Worm (Caenorhabditis elegans): ENCODE measurements around the gene nfu-1.

nfu-1 gene

ce11 chrIV:10388263-10388662 is 1.1 kb downstream of the nfu-1 start, which contains the start of gene R10H10.3:
R10H10.3 (plus strand) TSS chrIV:10388505.
- no peak for TF ChIP-seq madf-6 (GFP tag; IDR thresholded peaks at IDR 0.05)
- no peak for TF ChIP-seq nhr-27 (tag; optimal IDR thresholded peaks at IDR 0.05)
- no peak for TF ChIP-seq zim-3 (tag; optimal IDR thresholded peaks at IDR 0.05)
- 0 out of 2 replicates have a peak, but pooled peaks have one; percentile 17 for TF ChIP-seq cebp-1 (GFP tag; IDR thresholded peaks at IDR 0.05)
- TF ChIP-seq cebp-1 (tag; optimal IDR thresholded peaks at IDR 0.05) = no peak
- no peak for TF ChIP-seq rec-8 (tag; optimal IDR thresholded peaks at IDR 0.05)
- TF ChIP-seq F10E7.11 (tag; optimal IDR thresholded peaks at IDR 0.05) = no peak
- no peak for TF ChIP-seq attf-3 (GFP tag; conservative IDR thresholded peaks at IDR 0.05)
- TF ChIP-seq C06A6.2 (GFP tag; conservative IDR thresholded peaks at IDR 0.05) = no peak
- TF ChIP-seq lin-54 (GFP tag; optimal IDR thresholded peaks at IDR 0.05) = no peak
- no peak for TF ChIP-seq ZK185.1 (tag; optimal IDR thresholded peaks at IDR 0.05; ENCODE audit: poor library complexity, severe bottlenecking)
- peak; percentile 71 for TF ChIP-seq nhr-80 (tag; optimal IDR thresholded peaks at IDR 0.05)
- no peak for TF ChIP-seq sptf-2 (GFP tag; optimal IDR thresholded peaks at IDR 0.05)
- TF ChIP-seq let-607 (tag; optimal IDR thresholded peaks at IDR 0.05) = no peak
- no peak for TF ChIP-seq mel-28 (tag; optimal IDR thresholded peaks at IDR 0.05; ENCODE audit: borderline replicate concordance)
- TF ChIP-seq sea-2 (GFP tag; IDR thresholded peaks at IDR 0.05) = no peak
- no peak for TF ChIP-seq sdz-38 (tag; optimal IDR thresholded peaks at IDR 0.05)
- TF ChIP-seq F55B11.4 (tag; optimal IDR thresholded peaks at IDR 0.05; ENCODE audit: borderline replicate concordance, insufficient read depth) = no peak
- peak; percentile 53 for TF ChIP-seq him-1 (tag; optimal IDR thresholded peaks at IDR 0.05)
- no peak for TF ChIP-seq nhr-90 (tag; optimal IDR thresholded peaks at IDR 0.05)

ce11 chrIV:10391827-10392226 is 4.6 kb downstream of the nfu-1 start, which contains the start of gene spe-26:
spe-26 (minus strand) TSS chrIV:10391927.
- TF ChIP-seq dox-1 (GFP tag; IDR thresholded peaks at IDR 0.05) = no peak
- no peak for TF ChIP-seq F23B12.7 (tag; optimal IDR thresholded peaks at IDR 0.05; ENCODE audit: insufficient read depth)

ce11 chrIV:10394858-10395257 is 7.6 kb downstream of the nfu-1 start, which contains the start of gene R10H10.4:
R10H10.4 (minus strand) TSS chrIV:10394958.
- no peak for TF ChIP-seq Y56A3A.18 (GFP tag; IDR thresholded peaks at IDR 0.05)
- TF ChIP-seq B0035.1 (tag; optimal IDR thresholded peaks at IDR 0.05) = no peak
- TF ChIP-seq C17E4.6 (GFP tag; IDR thresholded peaks at IDR 0.05) = no peak
- no peak for TF ChIP-seq ceh-27 (GFP tag; optimal IDR thresholded peaks at IDR 0.05)
- no peak for TF ChIP-seq lir-1 (GFP tag; conservative IDR thresholded peaks at IDR 0.05)
- TF ChIP-seq tbx-9 (tag; optimal IDR thresholded peaks at IDR 0.05; ENCODE audit: borderline replicate concordance) = no peak
- no peak for TF ChIP-seq B0019.2 (GFP tag; conservative IDR thresholded peaks at IDR 0.05)
- TF ChIP-seq rpc-1 (optimal IDR thresholded peaks at IDR 0.05) = no peak
- TF ChIP-seq rpc-1 (tag; optimal IDR thresholded peaks at IDR 0.05) = no peak
- no peak for TF ChIP-seq dpff-1 (tag; optimal IDR thresholded peaks at IDR 0.05)
- no peak for TF ChIP-seq F10E7.11 (tag; optimal IDR thresholded peaks at IDR 0.05)
- TF ChIP-seq K11D2.4 (GFP tag; IDR thresholded peaks at IDR 0.05) = no peak
- no peak for TF ChIP-seq zim-3 (tag; optimal IDR thresholded peaks at IDR 0.05)
- no peak for TF ChIP-seq let-607 (tag; optimal IDR thresholded peaks at IDR 0.05)
- no peak for TF ChIP-seq somi-1 (GFP tag; optimal IDR thresholded peaks at IDR 0.05)
- no peak for TF ChIP-seq T26A5.8 (tag; optimal IDR thresholded peaks at IDR 0.05)
- TF ChIP-seq him-1 (tag; optimal IDR thresholded peaks at IDR 0.05) = no peak
- no peak for TF ChIP-seq Y79H2A.3 (GFP tag; conservative IDR thresholded peaks at IDR 0.05)
- no peak for TF ChIP-seq cebp-1 (GFP tag; IDR thresholded peaks at IDR 0.05)
- TF ChIP-seq cebp-1 (tag; optimal IDR thresholded peaks at IDR 0.05) = no peak
- TF ChIP-seq atf-7 (tag; optimal IDR thresholded peaks at IDR 0.05) = no peak
- no peak for TF ChIP-seq attf-3 (GFP tag; conservative IDR thresholded peaks at IDR 0.05)

Data from whole organism, young adult.